Worm (Caenorhabditis elegans) whole organism, young adult: ENCODE data around the gene C14C10.1.

Experiments used
- B0035.1 ChIP-seq: sonication (generic microtip); optimal IDR thresholded peaks from 2 replicates; lab custom pipeline; 2016; ENCODE audit warnings: missing genetic modification characterization, mild to moderate bottlenecking, missing compliant biosample characterization, missing genotype, missing genetic modification reagents
- B0261.1 ChIP-seq: sonication (generic microtip); optimal IDR thresholded peaks from 2 replicates; lab custom pipeline; 2016; ENCODE audit warnings: mild to moderate bottlenecking, missing genetic modification characterization, moderate library complexity, missing compliant biosample characterization
- C06A6.2 ChIP-seq: fragments of 200-800 bp; sonication (Bioruptor generic); conservative IDR thresholded peaks from 2 replicates; pipeline ENCODE4 v1.3.6; 2022; ENCODE audit warnings: missing genetic modification characterization, missing compliant biosample characterization
- F33H1.4 ChIP-seq: fragments of 200-800 bp; sonication (Bioruptor generic); IDR thresholded peaks from 2 replicates; pipeline ENCODE4 v1.3.6; 2022; ENCODE audit warnings: missing genetic modification reagents, missing genetic modification characterization, missing compliant biosample characterization
- K11D2.4 ChIP-seq: fragments of 200-800 bp; sonication (Bioruptor generic); IDR thresholded peaks from 2 replicates; pipeline ENCODE4 v1.3.6; 2022; ENCODE audit warnings: missing genetic modification reagents, missing genetic modification characterization, missing compliant biosample characterization
- Y95B8A.8 ChIP-seq: fragments of 200-800 bp; sonication (Bioruptor generic); IDR thresholded peaks from 2 replicates; pipeline ENCODE4 v1.3.6; 2022; ENCODE audit warnings: missing genetic modification reagents, missing genetic modification characterization, missing compliant biosample characterization
- ama-1 ChIP-seq, 3 experiments: fragments of 150-350 bp in 1 of 3; sonication (generic microtip) in 2 of 3; optimal IDR thresholded peaks; 2 replicates each; lab custom pipeline; 2014 to 2018; ENCODE audit warnings: missing biosample characterization in 2 of 3, missing genetic modification characterization in 2 of 3, missing genetic modification reagents in 2 of 3
- aptf-3 ChIP-seq: fragments of 200-800 bp; sonication (Bioruptor generic); IDR thresholded peaks from 2 replicates; pipeline ENCODE4 v1.3.6; 2022; ENCODE audit warnings: missing genetic modification characterization, missing compliant biosample characterization
- atf-7 ChIP-seq: sonication (generic microtip); optimal IDR thresholded peaks from 2 replicates; lab custom pipeline; 2017; ENCODE audit warnings: mild to moderate bottlenecking, missing genetic modification characterization, missing compliant biosample characterization
- cebp-1 ChIP-seq, 2 experiments: fragments of 200-800 bp in 1 of 2; sonication (Bioruptor generic) in 1 of 2; sonication (generic microtip) in 1 of 2; IDR thresholded peaks in 1 of 2; optimal IDR thresholded peaks in 1 of 2; 2 replicates each; pipeline versions ENCODE4 v1.3.6 to Lab custom; 2017 to 2022; ENCODE audit warnings: missing compliant biosample characterization in 2 of 2, missing genetic modification characterization in 2 of 2, mild to moderate bottlenecking in 1 of 2, missing genetic modification reagents in 1 of 2, moderate library complexity in 1 of 2
- ceh-58 ChIP-seq: fragments of 200-800 bp; sonication (Bioruptor generic); IDR thresholded peaks from 2 replicates; pipeline ENCODE4 v1.3.6; 2022; ENCODE audit warnings: missing genetic modification characterization, missing compliant biosample characterization
- ceh-79 ChIP-seq: sonication (generic microtip); optimal IDR thresholded peaks from 2 replicates; lab custom pipeline; 2017; ENCODE audit warnings: mild to moderate bottlenecking, missing genetic modification characterization, missing compliant biosample characterization
- chd-7 ChIP-seq: sonication (generic microtip); optimal IDR thresholded peaks from 2 replicates; lab custom pipeline; 2016; ENCODE audit warnings: mild to moderate bottlenecking, missing genetic modification characterization, moderate library complexity, missing compliant biosample characterization
- ekl-4 ChIP-seq: fragments of 200-800 bp; sonication (Bioruptor generic); IDR thresholded peaks from 2 replicates; pipeline ENCODE4 v1.3.6; 2022; ENCODE audit warnings: missing genetic modification reagents, missing genetic modification characterization, missing compliant biosample characterization
- ets-4 ChIP-seq: fragments of 200-800 bp; sonication (Bioruptor generic); optimal IDR thresholded peaks from 2 replicates; lab custom pipeline; 2018; ENCODE audit warnings: mild to moderate bottlenecking, missing genetic modification characterization, missing compliant biosample characterization
- let-526 ChIP-seq: fragments of 200-800 bp; sonication (Bioruptor generic); IDR thresholded peaks from 2 replicates; pipeline ENCODE4 v1.3.6; 2022; ENCODE audit warnings: missing genetic modification reagents, missing genetic modification characterization, missing compliant biosample characterization
- lin-40 ChIP-seq: sonication (generic microtip); optimal IDR thresholded peaks from 2 replicates; lab custom pipeline; 2016; ENCODE audit warnings: missing genetic modification characterization, mild to moderate bottlenecking, missing compliant biosample characterization, missing genotype, missing genetic modification reagents
- lsl-1 ChIP-seq: fragments of 200-800 bp; sonication (Bioruptor generic); optimal IDR thresholded peaks from 2 replicates; lab custom pipeline; 2018; ENCODE audit warnings: mild to moderate bottlenecking, missing genetic modification characterization, moderate library complexity, missing compliant biosample characterization
- madf-10 ChIP-seq: sonication (generic microtip); optimal IDR thresholded peaks from 2 replicates; lab custom pipeline; 2016; ENCODE audit warnings: mild to moderate bottlenecking, missing genetic modification characterization, missing compliant biosample characterization
- madf-8 ChIP-seq: fragments of 200-800 bp; sonication (Bioruptor generic); conservative IDR thresholded peaks from 2 replicates; pipeline ENCODE4 v1.3.6; 2022; ENCODE audit warnings: missing genetic modification reagents, missing genetic modification characterization, missing compliant biosample characterization
- mcd-1 ChIP-seq: fragments of 200-800 bp; sonication (Bioruptor generic); IDR thresholded peaks from 2 replicates; pipeline ENCODE4 v1.3.6; 2022; ENCODE audit warnings: missing genetic modification reagents, missing genetic modification characterization, missing compliant biosample characterization
- mel-28 ChIP-seq: sonication (generic microtip); optimal IDR thresholded peaks from 2 replicates; lab custom pipeline; 2016; ENCODE audit warnings: borderline replicate concordance, mild to moderate bottlenecking, missing genetic modification characterization, missing compliant biosample characterization
- nhr-27 ChIP-seq: fragments of 200-800 bp; sonication (Bioruptor generic); optimal IDR thresholded peaks from 2 replicates; lab custom pipeline; 2018; ENCODE audit warnings: mild to moderate bottlenecking, missing genetic modification characterization, moderate library complexity, missing compliant biosample characterization
- rcor-1 ChIP-seq: fragments of 200-800 bp; sonication (Bioruptor generic); IDR thresholded peaks from 2 replicates; pipeline ENCODE4 v1.3.6; 2022; ENCODE audit warnings: missing genetic modification reagents, missing genetic modification characterization, missing compliant biosample characterization
- somi-1 ChIP-seq: fragments of 200-800 bp; sonication (Bioruptor generic); optimal IDR thresholded peaks from 2 replicates; lab custom pipeline; 2018; ENCODE audit warnings: mild to moderate bottlenecking, missing genetic modification characterization, missing compliant biosample characterization
- tlf-1 ChIP-seq: fragments of 200-800 bp; sonication (Bioruptor generic); optimal IDR thresholded peaks from 2 replicates; lab custom pipeline; 2018; ENCODE audit warnings: mild to moderate bottlenecking, missing genetic modification characterization, missing compliant biosample characterization
- unc-62 ChIP-seq: fragments of 150-350 bp; optimal IDR thresholded peaks from 2 replicates; lab custom pipeline; 2014; ENCODE audit warnings: missing biosample characterization, missing genetic modification reagents, missing genetic modification characterization
- ztf-22 ChIP-seq: fragments of 200-800 bp; sonication (Bioruptor generic); optimal IDR thresholded peaks from 2 replicates; lab custom pipeline; 2018; ENCODE audit warnings: mild to moderate bottlenecking, missing genetic modification characterization, moderate library complexity, missing compliant biosample characterization
- ztf-26 ChIP-seq: sonication (generic microtip); optimal IDR thresholded peaks from 2 replicates; lab custom pipeline; 2017; ENCODE audit warnings: missing genetic modification characterization, missing compliant biosample characterization

Gene C14C10.1

ce11 chrV:12552671-12553212 is 35.4 kb upstream of the C14C10.1 start, which contains the start of gene F45D3.4:
Gene F45D3.4, minus strand, starts transcription at chrV:12553191.
- TF ChIP-seq rcor-1 (0 out of 2 replicates have a peak, but pooled peaks have one; percentile 20), F33H1.4 (no peak), K11D2.4 (GFP tag; lab: Robert Waterston, UW) (0 out of 2 replicates have a peak, but pooled peaks have one; percentile 11), ets-4 (GFP tag; lab: Kevin White, UChicago) (no peak), madf-8 (no peak)

DNA sequence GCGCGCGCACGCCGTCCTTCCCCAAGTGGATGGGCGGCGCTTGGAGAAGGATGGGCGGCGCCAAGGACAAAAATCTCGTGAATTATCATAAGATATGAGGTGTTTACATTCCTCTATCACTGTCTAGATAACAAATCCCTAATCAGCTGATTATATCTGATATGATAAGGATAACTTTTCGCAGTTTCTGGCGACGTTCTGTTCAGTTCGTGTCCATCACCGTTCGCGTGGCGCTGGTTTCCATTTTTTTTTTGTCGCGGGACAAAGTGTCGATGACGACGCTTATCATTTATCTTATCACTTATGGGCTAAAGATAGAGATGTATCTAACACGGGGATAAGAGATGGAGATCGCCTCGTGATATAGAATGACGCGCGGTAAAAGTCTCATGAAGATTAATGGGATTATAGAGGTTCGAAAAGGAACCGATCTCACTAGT is 34.8 kb upstream of the C14C10.1 start:
- TF ChIP-seq B0261.1 (tag; lab: Kevin White, UChicago) (no peak), mel-28 (tag; lab: Kevin White, UChicago) (no peak), lin-40 (tag; lab: Kevin White, UChicago) (peak; percentile 30), ztf-26 (peak; percentile 82), lsl-1 (GFP tag; lab: Kevin White, UChicago) (no peak), B0035.1 (no peak), atf-7 (tag; lab: Kevin White, UChicago) (no peak), K11D2.4 (GFP tag; lab: Robert Waterston, UW) (peak; percentile 63), somi-1 (GFP tag; lab: Kevin White, UChicago) (peak; percentile 87), mcd-1 (0 out of 2 replicates have a peak, but pooled peaks have one; percentile 10), cebp-1 (GFP tag; IDR thresholded peaks at IDR 0.05; lab: Robert Waterston, UW) (no peak), cebp-1 (tag; optimal IDR thresholded peaks at IDR 0.05; lab: Kevin White, UChicago) (peak; percentile 7), ztf-22 (GFP tag; lab: Kevin White, UChicago) (no peak), chd-7 (peak; percentile 21), C06A6.2 (peak; percentile 59; the same call in 1 of the 2 replicates), madf-10 (no peak)
- TF ChIP-seq, all 124 proteins: peak for 8

ce11 chrV:12554172-12555031 is 33.7 kb upstream of the C14C10.1 start:
- peak; percentile 45 for TF ChIP-seq somi-1 (GFP tag; lab: Kevin White, UChicago)
- TF ChIP-seq ceh-58 (GFP tag; lab: Robert Waterston, UW), result no peak
- 0 out of 2 replicates have a peak, but pooled peaks have one; percentile 14 for TF ChIP-seq C06A6.2
- no peak for TF ChIP-seq chd-7
- peak; percentile 54 for TF ChIP-seq ama-1 (optimal IDR thresholded peaks at IDR 0.05; lab: Kevin White, UChicago)
- TF ChIP-seq ama-1 (GFP tag; optimal IDR thresholded peaks at IDR 0.05; lab: Kevin White, UChicago), result no peak
- peak; percentile 32 for TF ChIP-seq ztf-26

- TF ChIP-seq ekl-4 (GFP tag; lab: Robert Waterston, UW), result no peak
- no peak for TF ChIP-seq ceh-79 (tag; lab: Kevin White, UChicago)
- no peak for TF ChIP-seq madf-8
- TF ChIP-seq tlf-1 (GFP tag; lab: Kevin White, UChicago), result no peak
- TF ChIP-seq ceh-58 (GFP tag; lab: Robert Waterston, UW), result no peak
- no peak for TF ChIP-seq let-526 (GFP tag; lab: Robert Waterston, UW)
- TF ChIP-seq Y95B8A.8, result 0 out of 2 replicates have a peak, but pooled peaks have one; percentile 45
Observed at ce11 chrV:12555872-12556271, 32.3 kb upstream of the C14C10.1 start.

ce11 chrV:12556904-12557303 is 31.2 kb upstream of the C14C10.1 start:
- TF ChIP-seq nhr-27 (tag; lab: Kevin White, UChicago) (no peak), Y95B8A.8 (0 out of 2 replicates have a peak, but pooled peaks have one; percentile 16), unc-62 (no peak), madf-8 (no peak), aptf-3 (GFP tag; lab: Robert Waterston, UW) (no peak), atf-7 (tag; lab: Kevin White, UChicago) (no peak)
